Fruit fly (Drosophila melanogaster) whole organism: ENCODE data around the gene Akr1B.

Experiments used
- EcR ChIP-seq, 2 experiments: fragments of >200 bp; optimal IDR thresholded peaks; 2 replicates each; lab custom pipeline; 2017; ENCODE audit warnings: missing biosample characterization in 2 of 2, missing genetic modification characterization in 2 of 2, missing genetic modification reagents in 2 of 2
- psq ChIP-seq: fragments of >200 bp; optimal IDR thresholded peaks from 2 replicates; lab custom pipeline; 2017

DNA sequence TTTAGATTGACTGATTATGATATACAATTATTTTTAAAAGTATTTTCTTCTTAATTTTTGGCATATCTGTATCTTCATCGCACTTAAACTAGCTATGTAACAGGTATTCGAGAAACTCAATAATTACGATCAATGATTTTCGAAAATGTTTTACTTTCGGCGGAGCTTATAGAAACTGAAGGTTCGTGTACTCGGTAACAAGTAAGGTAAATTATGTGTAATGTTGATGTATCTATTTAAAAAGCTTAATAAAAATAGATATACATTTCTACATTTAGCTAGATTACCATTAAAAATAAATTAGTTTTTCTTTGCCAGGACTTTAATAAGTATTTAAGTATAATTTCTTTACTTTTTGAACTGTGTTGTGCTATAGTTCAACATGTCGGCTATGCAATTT, 45.3 kb downstream of the Akr1B start:
- TF ChIP-seq EcR (GFP tag; optimal IDR thresholded peaks at IDR 0.05; lab: Kevin White, UChicago) = no peak
- TF ChIP-seq psq (lab: Kevin White, UChicago) = no peak
